Fruit fly (Drosophila melanogaster): ENCODE measurements around the gene CG6865.

Gene CG6865

DNA sequence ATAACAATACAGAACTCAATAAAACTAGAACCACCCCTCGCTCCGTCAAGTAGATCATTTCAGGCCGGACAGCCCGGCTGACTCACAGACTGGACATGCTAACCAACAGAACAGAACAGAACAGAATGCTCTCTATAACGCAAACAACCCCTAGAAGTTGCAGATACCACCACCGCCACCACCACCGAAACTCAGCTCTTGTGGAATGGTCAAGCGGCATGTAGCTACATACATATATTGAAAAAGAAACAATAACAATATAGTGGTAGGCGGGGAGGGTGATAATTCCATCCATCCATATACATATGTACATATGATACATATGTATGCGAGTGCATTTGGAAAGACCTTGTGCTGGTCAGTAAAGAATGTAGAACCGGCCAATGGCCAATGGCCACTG is 9.0 kb upstream of the CG6865 start:
- TF ChIP-seq sr (GFP tag; IDR thresholded peaks at IDR 0.05) (no peak), CG18476 (GFP tag; optimal IDR thresholded peaks at IDR 0.05) (peak; percentile 49), Hsf (GFP tag; optimal IDR thresholded peaks at IDR 0.05) (no peak), Ets65A (GFP tag) (peak; percentile 64), Nf-YB (GFP tag; optimal IDR thresholded peaks at IDR 0.05) (peak; percentile 90), ab (GFP tag; optimal IDR thresholded peaks at IDR 0.05) (no peak), CG8924 (tag; optimal IDR thresholded peaks at IDR 0.05) (peak; percentile 53), inv (GFP tag; IDR thresholded peaks at IDR 0.05; ENCODE audit: partially characterized antibody) (no peak), Meics (GFP tag; optimal IDR thresholded peaks at IDR 0.05) (no peak), CG30403 (GFP tag; optimal IDR thresholded peaks at IDR 0.05) (no peak), CG2199 (GFP tag; IDR thresholded peaks at IDR 0.05) (0 out of 3 replicates have a peak, but pooled peaks have one; percentile 86), tna (GFP tag; IDR thresholded peaks at IDR 0.05; ENCODE audit: partially characterized antibody) (no peak), Nf-YC (tag; optimal IDR thresholded peaks at IDR 0.05) (peak; percentile 84), nerfin-1 (tag; optimal IDR thresholded peaks at IDR 0.05) (peak; percentile 71), pros (GFP tag; optimal IDR thresholded peaks at IDR 0.05) (peak; percentile 62), seq (GFP tag; IDR thresholded peaks at IDR 0.05) (peak; percentile 84), lola (GFP tag; optimal IDR thresholded peaks at IDR 0.05) (no peak), chinmo (GFP tag; IDR thresholded peaks at IDR 0.05; ENCODE audit: partially characterized antibody) (0 out of 4 replicates have a peak, but pooled peaks have one; percentile 5), D (optimal IDR thresholded peaks at IDR 0.05) (peak; percentile 45), D (GFP tag; optimal IDR thresholded peaks at IDR 0.05) (no peak), CG7928 (GFP tag; optimal IDR thresholded peaks at IDR 0.05) (no peak), cg (GFP tag; optimal IDR thresholded peaks at IDR 0.05) (peak; percentile 37), CG6254 (GFP tag; optimal IDR thresholded peaks at IDR 0.05) (no peak), dmrt99B (tag; optimal IDR thresholded peaks at IDR 0.05) (no peak), Lpt (GFP tag; optimal IDR thresholded peaks at IDR 0.05) (no peak), CG5953 (GFP tag; IDR thresholded peaks at IDR 0.05) (no peak)

DNA sequence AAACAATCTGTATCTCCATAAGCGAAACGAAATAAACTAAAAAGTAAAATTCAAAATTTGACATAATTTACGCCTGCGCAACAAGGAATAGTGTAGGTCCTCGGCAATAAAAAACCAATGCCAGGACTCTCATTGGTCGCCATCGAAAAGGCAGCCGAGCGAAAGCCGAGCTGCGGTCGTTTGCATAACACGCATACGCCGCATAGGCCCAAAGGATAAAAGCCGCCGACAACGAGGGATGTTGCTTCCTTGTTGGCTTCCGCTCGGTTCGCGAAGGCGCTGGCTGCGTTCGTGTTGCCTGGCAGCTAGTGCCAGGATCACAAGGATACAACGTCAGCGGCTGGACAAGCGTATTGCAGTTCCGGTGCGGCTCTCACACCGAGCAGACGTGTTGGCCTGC is 3.0 kb upstream of the CG6865 start:
- TF ChIP-seq Optix (GFP tag; IDR thresholded peaks at IDR 0.05) (no peak), fru (optimal IDR thresholded peaks at IDR 0.05) (no peak), CG10959 (GFP tag; IDR thresholded peaks at IDR 0.05) (no peak), H15 (GFP tag; IDR thresholded peaks at IDR 0.05) (no peak), trem (tag; optimal IDR thresholded peaks at IDR 0.05) (no peak), CG2202 (tag; optimal IDR thresholded peaks at IDR 0.05) (no peak), CG4282 (GFP tag; optimal IDR thresholded peaks at IDR 0.05) (no peak), slp2 (GFP tag; optimal IDR thresholded peaks at IDR 0.05) (no peak), dmrt11E (tag; optimal IDR thresholded peaks at IDR 0.05) (no peak), sr (GFP tag; IDR thresholded peaks at IDR 0.05) (no peak), CG10565 (GFP tag; optimal IDR thresholded peaks at IDR 0.05) (no peak), hkb (optimal IDR thresholded peaks at IDR 0.05) (no peak), hkb (GFP tag; IDR thresholded peaks at IDR 0.05) (no peak), oc (tag; optimal IDR thresholded peaks at IDR 0.05) (no peak), CG12744 (GFP tag; optimal IDR thresholded peaks at IDR 0.05) (no peak), ewg (GFP tag; optimal IDR thresholded peaks at IDR 0.05) (peak; percentile 37), Deaf1 (tag; optimal IDR thresholded peaks at IDR 0.05) (peak; percentile 93), D19A (tag; optimal IDR thresholded peaks at IDR 0.05) (no peak), caup (GFP tag; optimal IDR thresholded peaks at IDR 0.05; ENCODE audit: severe bottlenecking) (no peak), trh (GFP tag; optimal IDR thresholded peaks at IDR 0.05) (no peak), ac (GFP tag; optimal IDR thresholded peaks at IDR 0.05) (no peak), CG32532 (GFP tag; IDR thresholded peaks at IDR 0.05) (no peak), Doc3 (GFP tag; IDR thresholded peaks at IDR 0.05; ENCODE audit: partially characterized antibody) (no peak), sqz (GFP tag; optimal IDR thresholded peaks at IDR 0.05) (no peak), CG7372 (GFP tag; IDR thresholded peaks at IDR 0.05) (peak; percentile 75; the same call in 1 of the 2 replicates), Six4 (GFP tag; optimal IDR thresholded peaks at IDR 0.05) (no peak), ap (GFP tag; IDR thresholded peaks at IDR 0.05) (no peak), grn (GFP tag; optimal IDR thresholded peaks at IDR 0.05) (no peak), Nf-YB (GFP tag; optimal IDR thresholded peaks at IDR 0.05) (peak; percentile 73)
